Fruit fly (Drosophila melanogaster): ENCODE data around the gene CG10031.
A peak's percentile ranks its signal among the peaks of the same experiment; 100 is the strongest.

- TF ChIP-seq kay (GFP tag; ENCODE audit: borderline replicate concordance) (peak; percentile 77), CG1620 (GFP tag; optimal IDR thresholded peaks at IDR 0.05) (peak; percentile 7), CG33017 (tag; optimal IDR thresholded peaks at IDR 0.05) (peak; percentile 79), tj (GFP tag; optimal IDR thresholded peaks at IDR 0.05) (peak; percentile 13), CG11617 (GFP tag; optimal IDR thresholded peaks at IDR 0.05) (no peak), pad (GFP tag; optimal IDR thresholded peaks at IDR 0.05) (peak; percentile 22)
Observed at dm6 chr2L:3703260-3703659, 4.4 kb upstream of the CG10031 start, which contains the start of gene CG2816.
